Worm (Caenorhabditis elegans): ENCODE results near the gene F13E6.2.

The F13E6.2 gene

DNA sequence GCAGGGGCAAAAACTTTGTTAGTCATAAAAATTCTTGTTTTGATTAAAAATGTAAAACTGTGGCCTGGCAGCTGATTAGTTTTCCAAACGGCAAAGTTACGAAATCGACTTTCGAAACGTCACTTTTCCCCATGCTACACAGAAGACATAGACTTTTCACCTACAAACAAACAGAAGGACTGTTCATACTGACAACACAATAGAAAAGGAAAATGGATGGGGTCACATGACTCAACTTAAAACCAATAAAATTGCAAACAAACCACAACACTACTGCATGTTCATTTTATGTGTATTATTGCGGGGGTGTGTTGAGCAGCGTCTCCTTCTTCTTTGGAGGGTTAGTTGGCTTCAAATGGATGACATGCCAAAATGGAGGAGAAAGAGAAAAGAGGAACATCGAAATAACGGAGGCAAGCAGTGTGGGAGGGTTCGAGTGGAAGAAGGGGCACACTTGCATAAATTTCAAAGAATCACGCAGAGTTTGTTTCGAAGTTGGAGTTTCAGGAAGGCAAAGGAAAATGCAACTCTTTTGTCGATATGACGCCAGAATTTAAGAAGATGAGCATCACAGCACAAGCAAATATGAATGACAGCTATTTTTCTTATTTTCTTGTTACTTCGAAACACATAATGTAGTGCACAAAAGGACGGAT lies 4.1 kb upstream of the F13E6.2 start (continued):
- peak; percentile 1 for TF ChIP-seq nhr-21 (tag; optimal IDR thresholded peaks at IDR 0.05)
- TF ChIP-seq nhr-129 (tag; optimal IDR thresholded peaks at IDR 0.05), result peak; percentile 80
- no peak for TF ChIP-seq lin-39 (tag; optimal IDR thresholded peaks at IDR 0.05)
- TF ChIP-seq unc-62 (GFP tag; optimal IDR thresholded peaks at IDR 0.05), result no peak
- TF ChIP-seq ztf-11 (tag; optimal IDR thresholded peaks at IDR 0.05), result no peak
- TF ChIP-seq elt-3 (tag; optimal IDR thresholded peaks at IDR 0.05), result no peak
- peak; percentile 9 for TF ChIP-seq unc-55 (GFP tag; optimal IDR thresholded peaks at IDR 0.05)

ce11 chrX:10677552-10677951 lies 3.5 kb upstream of the F13E6.2 start:
- TF ChIP-seq ztf-4 (tag; optimal IDR thresholded peaks at IDR 0.05), result peak; percentile 11
- TF ChIP-seq lsy-2 (tag; optimal IDR thresholded peaks at IDR 0.05), result peak in 1 of 2 experiments; percentile 19
- no peak for TF ChIP-seq nhr-77 (tag; optimal IDR thresholded peaks at IDR 0.05)
- TF ChIP-seq gmeb-1 (tag; optimal IDR thresholded peaks at IDR 0.05), result peak; percentile 26
- TF ChIP-seq dmd-4 (tag; optimal IDR thresholded peaks at IDR 0.05), result no peak
- TF ChIP-seq snpc-4 (tag; optimal IDR thresholded peaks at IDR 0.05), result no peak
- TF ChIP-seq peb-1 (tag; optimal IDR thresholded peaks at IDR 0.05), result no peak
- peak; percentile 63 for TF ChIP-seq sma-9 (GFP tag; optimal IDR thresholded peaks at IDR 0.05)
- no peak for TF ChIP-seq sma-9 (tag; optimal IDR thresholded peaks at IDR 0.05)
- peak; percentile 70 for TF ChIP-seq ceh-16 (tag; optimal IDR thresholded peaks at IDR 0.05)
- TF ChIP-seq crh-2 (tag; optimal IDR thresholded peaks at IDR 0.05), result peak; percentile 59
- no peak for TF ChIP-seq skn-1 (tag; optimal IDR thresholded peaks at IDR 0.05)
- TF ChIP-seq ztf-1 (GFP tag; conservative IDR thresholded peaks at IDR 0.05), result no peak
- no peak for TF ChIP-seq ztf-11 (tag; optimal IDR thresholded peaks at IDR 0.05)
- no peak for TF ChIP-seq nhr-23 (tag; optimal IDR thresholded peaks at IDR 0.05)
- no peak for TF ChIP-seq nhr-6 (tag; optimal IDR thresholded peaks at IDR 0.05)
- TF ChIP-seq nhr-10 (tag; optimal IDR thresholded peaks at IDR 0.05), result no peak
- no peak for TF ChIP-seq R02D3.7 (tag; optimal IDR thresholded peaks at IDR 0.05)
- no peak for TF ChIP-seq ZK546.5 (tag; optimal IDR thresholded peaks at IDR 0.05)
- TF ChIP-seq lin-11 (tag; optimal IDR thresholded peaks at IDR 0.05), result no peak
- TF ChIP-seq nhr-237 (tag; optimal IDR thresholded peaks at IDR 0.05), result no peak
- no peak for TF ChIP-seq blmp-1 (tag; optimal IDR thresholded peaks at IDR 0.05; ENCODE audit: insufficient read depth)
- TF ChIP-seq nhr-12 (tag; optimal IDR thresholded peaks at IDR 0.05), result no peak
- no peak for TF ChIP-seq egl-27 (tag; optimal IDR thresholded peaks at IDR 0.05)
- TF ChIP-seq aly-2 (tag; optimal IDR thresholded peaks at IDR 0.05), result no peak
- TF ChIP-seq mbf-1 (tag; optimal IDR thresholded peaks at IDR 0.05), result no peak
- no peak for TF ChIP-seq Y55F3AM.14 (GFP tag; optimal IDR thresholded peaks at IDR 0.05)
- no peak for TF ChIP-seq unc-55 (GFP tag; optimal IDR thresholded peaks at IDR 0.05)
- TF ChIP-seq unc-62 (GFP tag; optimal IDR thresholded peaks at IDR 0.05), result no peak
- no peak for TF ChIP-seq sem-4 (tag; optimal IDR thresholded peaks at IDR 0.05)
- no peak for TF ChIP-seq ceh-82 (tag; optimal IDR thresholded peaks at IDR 0.05)
- no peak for TF ChIP-seq nhr-11 (tag; optimal IDR thresholded peaks at IDR 0.05)
- no peak for TF ChIP-seq zag-1 (tag; optimal IDR thresholded peaks at IDR 0.05)
- no peak for TF ChIP-seq unc-39 (tag; optimal IDR thresholded peaks at IDR 0.05)
- TF ChIP-seq nhr-25 (tag; optimal IDR thresholded peaks at IDR 0.05), result peak; percentile 36
- peak; percentile 35 for TF ChIP-seq F13H6.1 (tag; optimal IDR thresholded peaks at IDR 0.05)
- TF ChIP-seq C34F6.9 (tag; optimal IDR thresholded peaks at IDR 0.05), result peak; percentile 32
- TF ChIP-seq ama-1 (optimal IDR thresholded peaks at IDR 0.05), result no peak
- peak; percentile 52 for TF ChIP-seq fos-1 (tag; optimal IDR thresholded peaks at IDR 0.05)
- TF ChIP-seq nhr-21 (tag; optimal IDR thresholded peaks at IDR 0.05), result peak; percentile 33
- peak; percentile 68 for TF ChIP-seq sma-3 (GFP tag; optimal IDR thresholded peaks at IDR 0.05)
- TF ChIP-seq lin-39 (tag; optimal IDR thresholded peaks at IDR 0.05), result no peak
- TF ChIP-seq mdl-1 (tag; optimal IDR thresholded peaks at IDR 0.05), result no peak
- no peak for TF ChIP-seq elt-1 (tag; optimal IDR thresholded peaks at IDR 0.05)
- TF ChIP-seq mab-5 (tag; optimal IDR thresholded peaks at IDR 0.05), result no peak
- TF ChIP-seq elt-3 (tag; optimal IDR thresholded peaks at IDR 0.05), result no peak
- TF ChIP-seq lin-13 (GFP tag; optimal IDR thresholded peaks at IDR 0.05), result peak; percentile 63
- TF ChIP-seq nhr-129 (tag; optimal IDR thresholded peaks at IDR 0.05), result peak; percentile 71
- TF ChIP-seq alr-1 (tag; optimal IDR thresholded peaks at IDR 0.05), result no peak
